Worm (Caenorhabditis elegans) whole organism, young adult: ENCODE results near the gene cyp-34A6.

Experiments
- C06A6.2 ChIP-seq: fragments of 200-800 bp; sonication (Bioruptor generic); conservative IDR thresholded peaks from 2 replicates; pipeline ENCODE4 v1.3.6; 2022; ENCODE audit warnings: missing genetic modification characterization, missing compliant biosample characterization
- F33H1.4 ChIP-seq: fragments of 200-800 bp; sonication (Bioruptor generic); IDR thresholded peaks from 2 replicates; pipeline ENCODE4 v1.3.6; 2022; ENCODE audit warnings: missing genetic modification reagents, missing genetic modification characterization, missing compliant biosample characterization
- bed-1 ChIP-seq: fragments of 200-800 bp; sonication (Bioruptor generic); IDR thresholded peaks from 2 replicates; pipeline ENCODE4 v1.3.6; 2022; ENCODE audit warnings: missing genetic modification reagents, missing genetic modification characterization, missing compliant biosample characterization
- sea-2 ChIP-seq: fragments of 200-800 bp; sonication (Bioruptor generic); IDR thresholded peaks from 2 replicates; pipeline ENCODE4 v1.3.6; 2022; ENCODE audit warnings: missing genetic modification characterization, missing compliant biosample characterization
- xnd-1 ChIP-seq: sonication (generic microtip); optimal IDR thresholded peaks from 2 replicates; lab custom pipeline; 2016; ENCODE audit warnings: missing genotype, missing genetic modification reagents, missing genetic modification characterization, missing compliant biosample characterization

DNA sequence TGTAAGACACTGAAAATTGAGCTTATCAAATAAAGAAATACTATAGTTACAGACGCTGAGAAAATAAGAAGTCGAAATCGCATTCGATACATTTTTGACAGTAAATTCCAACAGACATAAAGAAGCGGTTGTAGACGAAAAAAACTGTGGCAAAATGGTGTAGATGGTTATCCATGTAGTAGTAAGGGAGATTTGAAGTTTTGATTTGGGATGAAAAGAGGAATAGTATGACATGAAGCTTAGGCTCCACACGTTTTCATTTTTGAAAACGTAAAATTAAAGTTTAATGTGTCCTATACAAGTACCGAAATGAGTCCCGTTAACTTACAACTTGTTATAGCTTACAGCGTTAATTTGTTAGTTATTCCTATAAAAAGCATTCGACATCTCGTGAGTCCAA lies 32.9 kb upstream of the cyp-34A6 start, which contains the start of gene K09D9.9:
- TF ChIP-seq xnd-1 (tag; lab: Kevin White, UChicago) (no peak), bed-1 (no peak), F33H1.4 (GFP tag; lab: Robert Waterston, UW) (no peak), C06A6.2 (GFP tag; lab: Robert Waterston, UW) (no peak), sea-2 (no peak)
